Worm (Caenorhabditis elegans): ENCODE data around the gene F54A3.5.

DNA sequence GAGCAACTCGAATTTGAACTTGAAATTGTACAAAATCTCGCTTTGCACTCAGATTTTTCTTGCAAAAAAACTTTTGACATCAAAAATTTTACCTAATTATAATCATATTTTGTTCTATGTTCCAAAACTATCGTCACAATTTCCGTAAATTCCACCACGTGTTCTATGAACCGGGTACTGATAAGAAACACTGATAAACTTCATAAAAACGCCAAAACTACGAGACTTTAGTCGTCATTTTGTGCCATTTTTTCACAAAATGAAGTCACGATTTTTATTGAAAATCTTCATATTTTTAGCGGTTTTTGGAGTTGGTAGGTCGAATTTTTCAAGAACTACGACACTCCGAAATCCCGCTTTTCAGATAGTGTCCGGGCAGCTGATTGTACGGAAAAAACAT, 48.8 kb downstream of the F54A3.5 start, which contains the start of gene gba-1:
- no peak for TF ChIP-seq lin-39 (tag; optimal IDR thresholded peaks at IDR 0.05)
- no peak for TF ChIP-seq daf-12 (tag; optimal IDR thresholded peaks at IDR 0.05)
- no peak for TF ChIP-seq fos-1 (tag; optimal IDR thresholded peaks at IDR 0.05)
- no peak for TF ChIP-seq skn-1 (tag; optimal IDR thresholded peaks at IDR 0.05)
- no peak for TF ChIP-seq unc-62 (GFP tag; optimal IDR thresholded peaks at IDR 0.05)
- no peak for TF ChIP-seq nhr-25 (tag; optimal IDR thresholded peaks at IDR 0.05)
- TF ChIP-seq ztf-4 (tag; optimal IDR thresholded peaks at IDR 0.05): no peak
- no peak for TF ChIP-seq nhr-237 (tag; optimal IDR thresholded peaks at IDR 0.05)

All from whole organism, L3 larva.